Worm (Caenorhabditis elegans) whole organism, mixed stage, embryonic: Measurements from ENCODE around the gene C47E12.3.

Experiments used
- mls-2 ChIP-seq: sonication (generic microtip); optimal IDR thresholded peaks from 2 replicates; lab custom pipeline; 2016; ENCODE audit warnings: mild to moderate bottlenecking, missing genetic modification characterization, moderate library complexity, missing compliant biosample characterization
- pha-4 ChIP-seq: fragments of 150-350 bp; optimal IDR thresholded peaks from 2 replicates; lab custom pipeline; 2018; ENCODE audit warnings: missing biosample characterization, missing genetic modification reagents, missing genetic modification characterization
- snpc-4 ChIP-seq: fragments of 150-350 bp; optimal IDR thresholded peaks from 2 replicates; lab custom pipeline; 2014; ENCODE audit warnings: missing biosample characterization, missing genetic modification characterization
- zip-8 ChIP-seq: fragments of 150-350 bp; optimal IDR thresholded peaks from 2 replicates; lab custom pipeline; 2014; ENCODE audit warnings: missing biosample characterization, missing genetic modification characterization

DNA sequence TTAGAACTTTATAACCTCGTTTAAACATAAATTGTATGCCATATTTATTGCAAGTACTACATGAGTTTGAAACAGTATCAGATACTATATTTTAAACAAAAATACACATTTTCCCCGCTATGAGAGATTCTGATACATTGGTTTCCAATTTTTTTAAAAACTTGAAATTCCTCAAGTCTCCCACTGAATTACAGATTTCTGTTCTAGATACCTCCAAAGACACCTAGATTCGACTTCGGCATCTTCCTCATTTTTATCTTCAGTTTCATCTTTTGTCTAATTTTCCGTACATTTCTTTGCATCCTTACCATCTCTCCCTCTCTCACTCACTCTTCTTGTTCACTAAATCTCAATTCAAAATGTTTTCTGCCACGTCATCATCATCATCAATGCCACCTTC lies 37.7 kb downstream of the C47E12.3 start, which contains the start of gene T13H10.2:
- TF ChIP-seq mls-2 (tag; lab: Kevin White, UChicago) (no peak), snpc-4 (tag; lab: Kevin White, UChicago) (no peak), zip-8 (tag; lab: Kevin White, UChicago) (no peak), pha-4 (tag; lab: Kevin White, UChicago) (no peak)
